Fruit fly (Drosophila melanogaster): ENCODE results near the gene CG7322.
A peak's percentile ranks its signal among the peaks of the same experiment; 100 is the strongest.

CG7322 gene

DNA sequence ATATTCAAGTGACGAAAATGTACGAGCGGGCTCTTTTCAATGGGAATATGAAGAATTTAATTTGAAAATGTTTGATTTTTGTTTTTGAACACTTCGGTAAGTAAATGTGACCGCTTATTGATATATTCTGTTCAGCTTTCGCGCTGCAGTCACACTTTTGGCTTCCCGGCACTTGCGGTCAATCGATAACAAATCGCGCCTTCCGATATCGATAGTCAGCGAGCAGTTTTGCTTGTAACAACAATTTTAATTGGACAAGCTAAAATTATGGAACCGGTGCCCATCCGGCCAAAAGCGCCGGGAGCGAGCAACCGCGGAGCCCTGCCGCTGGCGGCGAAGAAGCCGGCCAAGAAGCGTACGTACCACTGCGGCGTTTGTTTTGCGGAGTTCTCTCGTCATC is 27.2 kb downstream of the CG7322 start, which contains the start of gene CG7101 (continued):
- TF ChIP-seq CG2116 (GFP tag; optimal IDR thresholded peaks at IDR 0.05): peak; percentile 55
- TF ChIP-seq CG14860 (GFP tag; IDR thresholded peaks at IDR 0.05; ENCODE audit: partially characterized antibody): peak; percentile 62
- no peak for TF ChIP-seq Stat92E (GFP tag; optimal IDR thresholded peaks at IDR 0.05)
- TF ChIP-seq Mrtf (GFP tag; IDR thresholded peaks at IDR 0.05): no peak
- TF ChIP-seq CG30020 (tag; optimal IDR thresholded peaks at IDR 0.05): peak; percentile 25
- peak; percentile 11 for TF ChIP-seq phol (tag; optimal IDR thresholded peaks at IDR 0.05)
- TF ChIP-seq org-1 (GFP tag; optimal IDR thresholded peaks at IDR 0.05): no peak
- no peak for TF ChIP-seq CG3281 (GFP tag; optimal IDR thresholded peaks at IDR 0.05)
- TF ChIP-seq CTCF (GFP tag; optimal IDR thresholded peaks at IDR 0.05): peak; percentile 19
- TF ChIP-seq Dp (GFP tag; optimal IDR thresholded peaks at IDR 0.05): peak; percentile 71
- TF ChIP-seq CG18764 (GFP tag; optimal IDR thresholded peaks at IDR 0.05): no peak
- peak; percentile 70 for TF ChIP-seq gfzf (GFP tag; optimal IDR thresholded peaks at IDR 0.05)
- TF ChIP-seq slou (GFP tag; optimal IDR thresholded peaks at IDR 0.05): no peak
- TF ChIP-seq CG3847 (GFP tag; IDR thresholded peaks at IDR 0.05): peak; percentile 42; the same call in 1 of the 2 replicates
- peak; percentile 9 for TF ChIP-seq Sin3A (optimal IDR thresholded peaks at IDR 0.05)
- TF ChIP-seq CG15073 (GFP tag; optimal IDR thresholded peaks at IDR 0.05): no peak
- peak; percentile 94 for TF ChIP-seq CG3995 (GFP tag; optimal IDR thresholded peaks at IDR 0.05)
- TF ChIP-seq CG6765 (GFP tag; optimal IDR thresholded peaks at IDR 0.05): no peak
- TF ChIP-seq Opbp (GFP tag; IDR thresholded peaks at IDR 0.05; ENCODE audit: partially characterized antibody): peak; percentile 71; the same call in 2 of the 3 replicates
- no peak for TF ChIP-seq Nf-YA (GFP tag; IDR thresholded peaks at IDR 0.05)
- TF ChIP-seq Pdp1 (GFP tag; optimal IDR thresholded peaks at IDR 0.05): peak in 1 of 2 experiments; percentile 37
- peak; percentile 27 for TF ChIP-seq CG10267 (tag; optimal IDR thresholded peaks at IDR 0.05)
- TF ChIP-seq Ets65A (GFP tag): no peak
- TF ChIP-seq CoRest (tag; optimal IDR thresholded peaks at IDR 0.05): peak; percentile 19
- TF ChIP-seq CG34224 (GFP tag; IDR thresholded peaks at IDR 0.05; ENCODE audit: partially characterized antibody): peak; percentile 73; the same call in 2 of the 3 replicates
- no peak for TF ChIP-seq CG6689 (GFP tag; IDR thresholded peaks at IDR 0.05)
- peak; percentile 48; the same call in 1 of the 3 replicates for TF ChIP-seq zen2 (GFP tag; IDR thresholded peaks at IDR 0.05; ENCODE audit: partially characterized antibody)
- peak; percentile 72 for TF ChIP-seq CG9797 (GFP tag; optimal IDR thresholded peaks at IDR 0.05)
- no peak for TF ChIP-seq CG31365 (tag; optimal IDR thresholded peaks at IDR 0.05)
- TF ChIP-seq CG6791 (GFP tag; IDR thresholded peaks at IDR 0.05; ENCODE audit: partially characterized antibody): peak; percentile 74
- TF ChIP-seq Ssrp (tag; optimal IDR thresholded peaks at IDR 0.05): no peak
- 0 out of 2 replicates have a peak, but pooled peaks have one; percentile 17 for TF ChIP-seq rib (GFP tag; IDR thresholded peaks at IDR 0.05)
- TF ChIP-seq CG2120 (GFP tag; optimal IDR thresholded peaks at IDR 0.05): no peak
- peak; percentile 70 for TF ChIP-seq sna (GFP tag; IDR thresholded peaks at IDR 0.05; ENCODE audit: partially characterized antibody)
- TF ChIP-seq CG7963 (GFP tag; IDR thresholded peaks at IDR 0.05; ENCODE audit: partially characterized antibody): peak; percentile 70
- peak; percentile 78 for TF ChIP-seq MBD-R2 (GFP tag; IDR thresholded peaks at IDR 0.05)
- peak; percentile 55 for TF ChIP-seq Lhr (GFP tag; optimal IDR thresholded peaks at IDR 0.05)
- no peak for TF ChIP-seq dan (GFP tag; IDR thresholded peaks at IDR 0.05)
- peak; percentile 60 for TF ChIP-seq BEAF-32 (GFP tag; optimal IDR thresholded peaks at IDR 0.05)
- peak; percentile 79 for TF ChIP-seq Bgb (GFP tag; IDR thresholded peaks at IDR 0.05; ENCODE audit: partially characterized antibody)
- TF ChIP-seq inv (GFP tag; IDR thresholded peaks at IDR 0.05; ENCODE audit: partially characterized antibody): peak; percentile 52
- peak; percentile 31; the same call in 1 of the 3 replicates for TF ChIP-seq row (GFP tag; IDR thresholded peaks at IDR 0.05)
- peak; percentile 57 for TF ChIP-seq CG16813 (GFP tag; IDR thresholded peaks at IDR 0.05; ENCODE audit: partially characterized antibody)
- TF ChIP-seq CG34422 (GFP tag; IDR thresholded peaks at IDR 0.05): peak; percentile 89
- peak; percentile 59 for TF ChIP-seq CG1603 (tag; optimal IDR thresholded peaks at IDR 0.05)
- TF ChIP-seq pum (GFP tag; optimal IDR thresholded peaks at IDR 0.05): no peak
- no peak for TF ChIP-seq sqz (GFP tag; optimal IDR thresholded peaks at IDR 0.05)
- no peak for TF ChIP-seq wek (GFP tag; optimal IDR thresholded peaks at IDR 0.05)
- 0 out of 4 replicates have a peak, but pooled peaks have one; percentile 76 for TF ChIP-seq chinmo (GFP tag; IDR thresholded peaks at IDR 0.05; ENCODE audit: partially characterized antibody)
- peak; percentile 82 for TF ChIP-seq Dref (GFP tag; IDR thresholded peaks at IDR 0.05)
